Worm (Caenorhabditis elegans) whole organism, late embryonic: ENCODE results near the gene gly-3.

Experiments
- C08G9.2 ChIP-seq: sonication (generic microtip); optimal IDR thresholded peaks from 2 replicates; lab custom pipeline; 2016; ENCODE audit warnings: mild to moderate bottlenecking, missing genetic modification characterization, moderate library complexity, missing compliant biosample characterization
- F13H6.1 ChIP-seq: sonication (generic microtip); optimal IDR thresholded peaks from 2 replicates; lab custom pipeline; 2016; ENCODE audit warnings: missing genetic modification characterization, missing compliant biosample characterization
- K02D7.2 ChIP-seq: sonication (generic microtip); optimal IDR thresholded peaks from 2 replicates; lab custom pipeline; 2017; ENCODE audit warnings: mild to moderate bottlenecking, missing genetic modification characterization, missing compliant biosample characterization
- K09A11.1 ChIP-seq: sonication (generic microtip); optimal IDR thresholded peaks from 2 replicates; lab custom pipeline; 2017; ENCODE audit warnings: antibody characterized with exemption, mild to moderate bottlenecking, missing genetic modification characterization, missing compliant biosample characterization; ENCODE audit not compliant: insufficient read depth
- T23F11.4 ChIP-seq: fragments of 200-800 bp; sonication (Bioruptor generic); optimal IDR thresholded peaks from 2 replicates; lab custom pipeline; 2018; ENCODE audit warnings: mild to moderate bottlenecking, missing genetic modification characterization, missing compliant biosample characterization
- ahr-1 ChIP-seq: sonication (generic microtip); optimal IDR thresholded peaks from 2 replicates; lab custom pipeline; 2016; ENCODE audit warnings: missing genetic modification characterization, missing compliant biosample characterization
- ama-1 ChIP-seq: fragments of 150-350 bp; optimal IDR thresholded peaks from 2 replicates; lab custom pipeline; 2014
- ceh-2 ChIP-seq: sonication (generic microtip); optimal IDR thresholded peaks from 2 replicates; lab custom pipeline; 2016; ENCODE audit warnings: missing genotype, missing genetic modification characterization, missing compliant biosample characterization
- ceh-24 ChIP-seq: sonication (generic microtip); optimal IDR thresholded peaks from 2 replicates; lab custom pipeline; 2016; ENCODE audit warnings: mild to moderate bottlenecking, missing genetic modification characterization, missing compliant biosample characterization
- ceh-31 ChIP-seq: sonication (generic microtip); optimal IDR thresholded peaks from 2 replicates; lab custom pipeline; 2016; ENCODE audit warnings: missing genetic modification characterization, missing compliant biosample characterization
- ceh-6 ChIP-seq: fragments of 200-800 bp; sonication (Bioruptor generic); optimal IDR thresholded peaks from 2 replicates; lab custom pipeline; 2018; ENCODE audit warnings: mild to moderate bottlenecking, missing genetic modification characterization, missing compliant biosample characterization
- ceh-9 ChIP-seq: sonication (generic microtip); optimal IDR thresholded peaks from 2 replicates; lab custom pipeline; 2016; ENCODE audit warnings: mild to moderate bottlenecking, missing genetic modification characterization, inconsistent platforms, missing compliant biosample characterization
- gmeb-2 ChIP-seq: sonication (generic microtip); optimal IDR thresholded peaks from 2 replicates; lab custom pipeline; 2016; ENCODE audit warnings: missing genetic modification characterization, inconsistent platforms, missing compliant biosample characterization
- hlh-13 ChIP-seq: fragments of 200-800 bp; sonication (Bioruptor generic); optimal IDR thresholded peaks from 2 replicates; lab custom pipeline; 2018; ENCODE audit warnings: mild to moderate bottlenecking, missing genetic modification characterization, missing compliant biosample characterization
- hlh-30 ChIP-seq: sonication (generic microtip); optimal IDR thresholded peaks from 2 replicates; lab custom pipeline; 2017; ENCODE audit warnings: antibody characterized with exemption, missing genetic modification characterization, missing compliant biosample characterization; ENCODE audit not compliant: insufficient read depth
- hlh-8 ChIP-seq: sonication (generic microtip); optimal IDR thresholded peaks from 2 replicates; lab custom pipeline; 2016; ENCODE audit warnings: missing genotype, missing genetic modification characterization, missing compliant biosample characterization
- lim-6 ChIP-seq: sonication (generic microtip); optimal IDR thresholded peaks from 2 replicates; lab custom pipeline; 2016; ENCODE audit warnings: missing genetic modification characterization, missing compliant biosample characterization
- madf-2 ChIP-seq: sonication (generic microtip); optimal IDR thresholded peaks from 2 replicates; lab custom pipeline; 2017; ENCODE audit warnings: missing genetic modification characterization, missing compliant biosample characterization
- mec-3 ChIP-seq: sonication (generic microtip); optimal IDR thresholded peaks from 2 replicates; lab custom pipeline; 2016; ENCODE audit warnings: borderline replicate concordance, missing genetic modification characterization, missing compliant biosample characterization
- nfya-1 ChIP-seq: sonication (generic microtip); optimal IDR thresholded peaks from 2 replicates; lab custom pipeline; 2017; ENCODE audit warnings: missing genetic modification characterization, mild to moderate bottlenecking, missing compliant biosample characterization, antibody characterized with exemption, moderate library complexity
- nhr-232 ChIP-seq: sonication (generic microtip); optimal IDR thresholded peaks from 2 replicates; lab custom pipeline; 2016; ENCODE audit warnings: missing genetic modification characterization, missing compliant biosample characterization
- pha-4 ChIP-seq: fragments of 150-350 bp; optimal IDR thresholded peaks from 2 replicates; lab custom pipeline; 2018; ENCODE audit warnings: missing biosample characterization, missing genetic modification reagents, missing genetic modification characterization
- pros-1 ChIP-seq: fragments of 150-350 bp; optimal IDR thresholded peaks from 2 replicates; lab custom pipeline; 2014; ENCODE audit warnings: missing biosample characterization, missing genetic modification reagents, missing genetic modification characterization
- sdc-2 ChIP-seq: sonication (generic microtip); optimal IDR thresholded peaks from 2 replicates; lab custom pipeline; 2016; ENCODE audit warnings: missing genotype, missing genetic modification characterization, missing compliant biosample characterization
- sox-4 ChIP-seq: sonication (generic microtip); optimal IDR thresholded peaks from 2 replicates; lab custom pipeline; 2017; ENCODE audit warnings: mild to moderate bottlenecking, missing genetic modification characterization, inconsistent platforms, missing compliant biosample characterization
- syd-9 ChIP-seq: sonication (generic microtip); optimal IDR thresholded peaks from 2 replicates; lab custom pipeline; 2016; ENCODE audit warnings: mild to moderate bottlenecking, missing genetic modification characterization, moderate library complexity, missing compliant biosample characterization
- ttx-3 ChIP-seq: sonication (generic microtip); optimal IDR thresholded peaks from 2 replicates; lab custom pipeline; 2016; ENCODE audit warnings: missing genetic modification reagents, missing genetic modification characterization, missing compliant biosample characterization
- unc-3 ChIP-seq, 2 experiments: fragments of 200-800 bp in 1 of 2; sonication (Bioruptor generic) in 1 of 2; sonication (generic microtip) in 1 of 2; conservative IDR thresholded peaks in 1 of 2; optimal IDR thresholded peaks in 1 of 2; 2 replicates each; pipeline versions ENCODE4 v1.3.6 to Lab custom; 2016 to 2022; ENCODE audit warnings: missing compliant biosample characterization in 2 of 2, missing genetic modification characterization in 2 of 2, missing genetic modification reagents in 1 of 2
- unc-55 ChIP-seq: sonication (generic microtip); optimal IDR thresholded peaks from 2 replicates; lab custom pipeline; 2017; ENCODE audit warnings: missing biosample characterization, missing genetic modification reagents, missing genetic modification characterization
- unc-86 ChIP-seq: sonication (generic microtip); optimal IDR thresholded peaks from 2 replicates; lab custom pipeline; 2016; ENCODE audit warnings: missing genetic modification characterization, missing compliant biosample characterization
- ztf-16 ChIP-seq: sonication (generic microtip); optimal IDR thresholded peaks from 2 replicates; lab custom pipeline; 2017; ENCODE audit warnings: missing genetic modification characterization, missing compliant biosample characterization

gly-3 gene

DNA sequence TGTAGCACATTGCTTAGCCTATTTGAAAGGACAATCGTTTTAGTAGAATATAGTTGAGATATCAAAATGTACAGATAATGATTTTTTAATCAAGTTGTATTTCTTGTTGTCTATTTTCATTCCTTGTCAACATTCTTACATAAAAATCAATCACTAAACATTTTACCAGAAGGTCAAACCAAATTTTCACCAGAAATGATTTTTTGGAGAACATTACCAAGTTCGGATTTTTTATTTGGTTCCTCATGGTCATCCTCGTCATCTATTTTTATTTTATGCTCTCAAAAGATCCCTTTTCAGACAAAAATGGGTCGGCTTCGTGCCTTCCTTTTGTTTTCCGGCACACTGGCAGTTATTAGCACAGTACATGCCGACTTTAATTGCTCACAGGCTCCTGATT, 44.1 kb downstream of the gly-3 start, which contains the start of gene tyr-1:
Gene tyr-1, plus strand, starts transcription at position 301 of the 400 bp plus-strand sequence.
- TF ChIP-seq sdc-2 (no peak), mec-3 (tag; lab: Kevin White, UChicago) (no peak), unc-3 (GFP tag; conservative IDR thresholded peaks at IDR 0.05; lab: Robert Waterston, UW) (no peak), unc-3 (tag; optimal IDR thresholded peaks at IDR 0.05; lab: Kevin White, UChicago) (no peak), lim-6 (no peak), ceh-9 (tag; lab: Kevin White, UChicago) (no peak), K09A11.1 (no peak), ceh-24 (tag; lab: Kevin White, UChicago) (no peak), pha-4 (tag; lab: Kevin White, UChicago) (no peak), unc-55 (GFP tag; lab: Kevin White, UChicago) (no peak), ztf-16 (tag; lab: Kevin White, UChicago) (no peak), ttx-3 (tag; lab: Kevin White, UChicago) (no peak)

DNA sequence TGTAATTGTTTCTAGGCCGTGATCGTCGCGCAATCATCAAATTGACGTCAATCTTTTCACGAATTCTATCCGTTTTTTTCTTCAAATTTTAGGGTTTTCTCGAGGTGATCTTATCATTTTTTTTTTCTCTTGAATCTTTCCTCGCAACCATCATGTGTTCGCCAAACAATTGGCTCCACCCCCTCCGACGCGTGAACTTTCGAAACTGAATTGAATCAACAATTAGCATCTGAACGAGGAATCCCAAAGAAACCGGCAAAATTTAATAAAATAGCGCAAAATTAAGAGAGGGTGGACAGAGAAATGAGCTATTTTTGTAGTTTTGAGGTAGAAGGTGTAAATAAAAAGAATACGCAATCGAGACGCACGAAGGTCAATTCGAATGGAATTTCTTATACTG, 44.8 kb downstream of the gly-3 start:
- TF ChIP-seq madf-2 (no peak), nfya-1 (tag; lab: Kevin White, UChicago) (no peak), lim-6 (no peak), ceh-2 (tag; lab: Kevin White, UChicago) (no peak), sdc-2 (no peak), pros-1 (tag; lab: Kevin White, UChicago) (no peak), syd-9 (no peak), ceh-6 (GFP tag; lab: Kevin White, UChicago) (no peak)

DNA sequence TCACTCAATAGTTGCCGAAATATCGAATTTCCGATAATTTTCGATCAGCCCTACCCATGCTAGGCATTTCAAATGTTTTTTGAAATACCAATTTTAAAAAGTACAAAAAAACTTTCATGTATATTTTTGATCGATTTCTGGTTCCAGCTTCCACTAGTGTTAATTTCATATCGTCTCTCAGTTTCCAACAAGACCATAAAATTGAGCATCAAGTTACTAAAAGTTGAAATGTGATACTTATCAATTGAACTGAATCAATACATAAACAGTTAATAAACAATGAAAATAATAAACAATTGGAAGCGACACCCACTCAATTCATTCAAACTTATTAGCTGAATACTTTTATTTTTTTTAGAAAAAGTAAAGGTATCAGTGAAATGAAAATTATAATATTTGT, 51.4 kb downstream of the gly-3 start, which contains the start of gene cup-4:
Gene cup-4, plus strand, starts transcription at position 301 of the 400 bp plus-strand sequence.
- no peak for TF ChIP-seq madf-2
- TF ChIP-seq ama-1 (lab: Kevin White, UChicago) = no peak
- no peak for TF ChIP-seq ceh-24 (tag; lab: Kevin White, UChicago)
- TF ChIP-seq hlh-13 (GFP tag; lab: Kevin White, UChicago) = no peak
- no peak for TF ChIP-seq T23F11.4 (GFP tag; lab: Kevin White, UChicago)
- no peak for TF ChIP-seq hlh-8 (tag; lab: Kevin White, UChicago)
- TF ChIP-seq ceh-31 (tag; lab: Kevin White, UChicago) = no peak
- no peak for TF ChIP-seq ceh-9 (tag; lab: Kevin White, UChicago)
- TF ChIP-seq F13H6.1 (tag; lab: Kevin White, UChicago) = no peak
- TF ChIP-seq pha-4 (tag; lab: Kevin White, UChicago) = no peak
- no peak for TF ChIP-seq unc-86
- TF ChIP-seq ceh-6 (GFP tag; lab: Kevin White, UChicago) = no peak
- TF ChIP-seq K02D7.2 (tag; lab: Kevin White, UChicago) = no peak
- no peak for TF ChIP-seq ahr-1
- TF ChIP-seq unc-3 (GFP tag; conservative IDR thresholded peaks at IDR 0.05; lab: Robert Waterston, UW) = no peak
- no peak for TF ChIP-seq unc-3 (tag; optimal IDR thresholded peaks at IDR 0.05; lab: Kevin White, UChicago)
- no peak for TF ChIP-seq gmeb-2 (tag; lab: Kevin White, UChicago)

DNA sequence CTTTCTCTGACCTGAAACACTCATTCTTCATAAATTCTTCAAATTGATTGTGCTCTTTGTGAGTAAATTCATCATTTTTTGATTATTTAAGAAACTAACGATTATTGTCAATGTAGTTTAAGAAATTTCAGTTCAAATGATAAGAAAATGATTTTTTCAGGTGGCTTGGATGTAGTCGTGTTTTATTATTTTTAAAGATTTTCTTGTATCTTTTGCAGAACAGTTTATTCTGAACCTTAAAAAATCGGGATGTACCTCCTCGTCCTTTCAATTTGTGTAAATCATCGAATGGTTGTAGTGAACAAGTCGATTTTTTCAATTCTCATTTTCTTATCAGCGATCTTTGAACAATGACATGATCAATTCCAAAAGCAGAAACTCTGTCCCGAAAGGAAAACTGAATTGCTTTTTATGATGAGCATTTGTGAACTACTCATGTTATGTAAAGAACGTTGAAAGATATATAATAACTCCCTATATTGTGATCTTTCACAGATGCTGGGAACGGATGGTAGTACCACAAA, 52.3 kb downstream of the gly-3 start, which contains the start of gene slc-17.3:
Gene slc-17.3, minus strand, starts transcription at position 51 of the 524 bp plus-strand sequence.
- no peak for TF ChIP-seq hlh-30 (tag; lab: Kevin White, UChicago)
- no peak for TF ChIP-seq lim-6
- no peak for TF ChIP-seq C08G9.2 (tag; lab: Kevin White, UChicago)
- no peak for TF ChIP-seq sox-4 (tag; lab: Kevin White, UChicago)
- TF ChIP-seq nhr-232 (tag; lab: Kevin White, UChicago) = no peak
- no peak for TF ChIP-seq ttx-3 (tag; lab: Kevin White, UChicago)
- TF ChIP-seq, all 69 proteins: peak for 0
